Worm (Caenorhabditis elegans) whole organism, mixed stage, embryonic: Measurements from ENCODE around the gene F44F4.10.

ENCODE experiments used
- bed-3 ChIP-seq: fragments of 200-800 bp; sonication (Bioruptor generic); optimal IDR thresholded peaks from 3 replicates; lab custom pipeline; 2018; ENCODE audit warnings: mild to moderate bottlenecking, missing genetic modification characterization, moderate library complexity, missing compliant biosample characterization
- blmp-1 ChIP-seq: fragments of 150-350 bp; optimal IDR thresholded peaks from 2 replicates; lab custom pipeline; 2014; ENCODE audit warnings: missing biosample characterization, missing genetic modification characterization
- ceh-39 ChIP-seq: fragments of 150-350 bp; optimal IDR thresholded peaks from 2 replicates; lab custom pipeline; 2014; ENCODE audit warnings: missing biosample characterization, missing genetic modification characterization
- ceh-43 ChIP-seq: fragments of 200-800 bp; sonication (Bioruptor generic); optimal IDR thresholded peaks from 2 replicates; lab custom pipeline; 2018; ENCODE audit warnings: mild to moderate bottlenecking, missing genetic modification characterization, moderate library complexity, missing compliant biosample characterization
- ceh-83 ChIP-seq: fragments of 200-800 bp; sonication (Bioruptor generic); optimal IDR thresholded peaks from 2 replicates; lab custom pipeline; 2018; ENCODE audit warnings: mild to moderate bottlenecking, missing genetic modification characterization, missing compliant biosample characterization
- ces-1 ChIP-seq: fragments of 150-350 bp; optimal IDR thresholded peaks from 2 replicates; lab custom pipeline; 2014; ENCODE audit warnings: missing biosample characterization, missing genetic modification reagents, missing genetic modification characterization
- drap-1 ChIP-seq: fragments of 200-800 bp; sonication (Bioruptor generic); optimal IDR thresholded peaks from 3 replicates; lab custom pipeline; 2018; ENCODE audit warnings: mild to moderate bottlenecking, missing genetic modification characterization, missing compliant biosample characterization
- elt-3 ChIP-seq: fragments of 150-350 bp; optimal IDR thresholded peaks from 2 replicates; lab custom pipeline; 2014; ENCODE audit warnings: missing biosample characterization, missing genetic modification characterization
- flh-1 ChIP-seq: fragments of 200-800 bp; sonication (Bioruptor generic); optimal IDR thresholded peaks from 2 replicates; lab custom pipeline; 2018; ENCODE audit warnings: mild to moderate bottlenecking, missing genetic modification characterization, moderate library complexity, missing compliant biosample characterization
- ham-2 ChIP-seq: fragments of 200-800 bp; sonication (Bioruptor generic); optimal IDR thresholded peaks from 2 replicates; lab custom pipeline; 2018; ENCODE audit warnings: mild to moderate bottlenecking, missing genetic modification characterization, missing compliant biosample characterization
- hlh-1 ChIP-seq: fragments of 150-350 bp; optimal IDR thresholded peaks from 2 replicates; lab custom pipeline; 2014; ENCODE audit warnings: missing biosample characterization, missing genetic modification reagents, missing genetic modification characterization
- lin-13 ChIP-seq: fragments of 150-350 bp; optimal IDR thresholded peaks from 2 replicates; lab custom pipeline; 2014; ENCODE audit warnings: missing biosample characterization, missing genetic modification characterization
- lsy-2 ChIP-seq: fragments of 150-350 bp; optimal IDR thresholded peaks from 2 replicates; lab custom pipeline; 2014; ENCODE audit warnings: missing biosample characterization, missing genetic modification characterization
- mab-5 ChIP-seq: fragments of 150-350 bp; optimal IDR thresholded peaks from 2 replicates; lab custom pipeline; 2014; ENCODE audit warnings: missing biosample characterization, missing genetic modification characterization
- mep-1 ChIP-seq: fragments of 150-350 bp; optimal IDR thresholded peaks from 2 replicates; lab custom pipeline; 2017; ENCODE audit warnings: missing biosample characterization, missing genetic modification reagents, missing genetic modification characterization, inconsistent platforms
- mls-2 ChIP-seq: sonication (generic microtip); optimal IDR thresholded peaks from 2 replicates; lab custom pipeline; 2016; ENCODE audit warnings: mild to moderate bottlenecking, missing genetic modification characterization, moderate library complexity, missing compliant biosample characterization
- nhr-12 ChIP-seq: fragments of 150-350 bp; optimal IDR thresholded peaks from 2 replicates; lab custom pipeline; 2014; ENCODE audit warnings: missing biosample characterization, missing genetic modification characterization
- nhr-2 ChIP-seq: fragments of 150-350 bp; optimal IDR thresholded peaks from 2 replicates; lab custom pipeline; 2014; ENCODE audit warnings: missing biosample characterization, missing genetic modification characterization
- nhr-237 ChIP-seq: fragments of 150-350 bp; optimal IDR thresholded peaks from 2 replicates; lab custom pipeline; 2014; ENCODE audit warnings: missing biosample characterization, missing genetic modification characterization
- nhr-28 ChIP-seq: fragments of 150-350 bp; optimal IDR thresholded peaks from 2 replicates; lab custom pipeline; 2014; ENCODE audit warnings: missing biosample characterization, missing genetic modification characterization
- nhr-76 ChIP-seq: sonication (generic microtip); optimal IDR thresholded peaks from 2 replicates; lab custom pipeline; 2017; ENCODE audit warnings: missing biosample characterization, missing genetic modification characterization
- pha-4 ChIP-seq: fragments of 150-350 bp; optimal IDR thresholded peaks from 2 replicates; lab custom pipeline; 2018; ENCODE audit warnings: missing biosample characterization, missing genetic modification reagents, missing genetic modification characterization
- sem-2 ChIP-seq: fragments of 200-800 bp; sonication (Bioruptor generic); optimal IDR thresholded peaks from 2 replicates; lab custom pipeline; 2018; ENCODE audit warnings: mild to moderate bottlenecking, missing genetic modification characterization, missing compliant biosample characterization
- snpc-4 ChIP-seq: fragments of 150-350 bp; optimal IDR thresholded peaks from 2 replicates; lab custom pipeline; 2014; ENCODE audit warnings: missing biosample characterization, missing genetic modification characterization
- sptf-1 ChIP-seq: sonication (generic microtip); optimal IDR thresholded peaks from 2 replicates; lab custom pipeline; 2017; ENCODE audit warnings: mild to moderate bottlenecking, missing genetic modification characterization, moderate library complexity, missing compliant biosample characterization
- unc-120 ChIP-seq: sonication (generic microtip); optimal IDR thresholded peaks from 2 replicates; lab custom pipeline; 2017; ENCODE audit warnings: missing genetic modification characterization, missing compliant biosample characterization; ENCODE audit not compliant: poor library complexity, severe bottlenecking
- unc-39 ChIP-seq: fragments of 150-350 bp; optimal IDR thresholded peaks from 2 replicates; lab custom pipeline; 2014; ENCODE audit warnings: missing biosample characterization, missing genetic modification characterization
- unc-62 ChIP-seq: fragments of 150-350 bp; optimal IDR thresholded peaks from 2 replicates; lab custom pipeline; 2014; ENCODE audit warnings: missing biosample characterization, missing genetic modification reagents, missing genetic modification characterization
- ztf-11 ChIP-seq: fragments of 150-350 bp; optimal IDR thresholded peaks from 2 replicates; lab custom pipeline; 2014; ENCODE audit warnings: missing biosample characterization, missing genetic modification characterization

The F44F4.10 gene

DNA sequence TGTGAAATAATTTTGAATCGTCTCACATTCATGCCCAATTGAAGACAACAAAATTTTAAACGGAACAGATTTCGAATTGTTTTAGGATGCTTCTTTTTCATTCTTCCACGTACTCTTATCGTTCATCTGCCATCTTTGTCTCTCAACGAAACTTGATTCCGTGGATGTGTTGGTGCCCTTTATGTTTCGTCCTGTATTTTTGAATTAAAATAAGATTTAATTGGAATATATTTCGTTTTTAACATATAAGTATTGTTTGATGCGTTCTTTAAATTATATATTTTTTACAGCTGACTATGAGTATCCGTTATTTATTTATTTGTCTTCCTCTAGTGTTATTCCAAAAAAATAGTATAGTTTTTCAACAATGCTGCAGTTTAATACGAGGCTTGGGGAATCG lies 15.0 kb downstream of the F44F4.10 start, which contains the start of gene gly-1:
gly-1 (minus strand) TSS at position 101 of the 400 bp plus-strand sequence.
- TF ChIP-seq nhr-237 (tag; lab: Kevin White, UChicago) (no peak), ham-2 (GFP tag; lab: Kevin White, UChicago) (no peak), nhr-28 (tag; lab: Kevin White, UChicago) (no peak), blmp-1 (no peak), drap-1 (no peak), ceh-43 (GFP tag; lab: Kevin White, UChicago) (no peak), snpc-4 (no peak), ceh-83 (GFP tag; lab: Kevin White, UChicago) (no peak)

ce11 chrII:10898998-10899397 lies 18.1 kb downstream of the F44F4.10 start:
- TF ChIP-seq nhr-28 (tag; lab: Kevin White, UChicago) (no peak), unc-120 (tag; lab: Kevin White, UChicago) (no peak), nhr-237 (tag; lab: Kevin White, UChicago) (no peak), nhr-76 (tag; lab: Kevin White, UChicago) (no peak), nhr-2 (tag; lab: Kevin White, UChicago) (no peak)

DNA sequence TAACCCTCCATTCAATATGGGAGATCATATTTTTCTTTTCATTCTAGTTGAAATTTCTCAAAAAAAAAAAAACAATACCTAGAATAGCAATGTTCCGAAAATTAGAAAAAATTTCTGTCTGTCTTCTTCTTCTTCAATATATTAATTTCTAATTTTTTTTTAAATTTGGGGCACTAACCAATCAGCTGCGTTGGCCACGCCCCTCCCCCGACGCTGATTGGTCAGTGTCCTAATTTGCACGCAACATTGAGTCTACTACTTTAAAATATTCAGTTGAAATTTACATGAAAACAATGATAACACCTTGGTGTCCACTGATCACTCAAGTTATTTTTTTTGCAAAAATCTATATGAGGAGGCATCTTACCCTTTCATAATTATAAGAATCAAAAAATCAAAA lies 21.1 kb downstream of the F44F4.10 start:
- TF ChIP-seq ces-1 (GFP tag; lab: Kevin White, UChicago) = no peak
- TF ChIP-seq nhr-237 (tag; lab: Kevin White, UChicago) = no peak
- TF ChIP-seq mls-2 (tag; lab: Kevin White, UChicago) = no peak
- TF ChIP-seq ham-2 (GFP tag; lab: Kevin White, UChicago) = no peak
- TF ChIP-seq lin-13 (tag; lab: Kevin White, UChicago) = no peak
- TF ChIP-seq lsy-2 (tag; lab: Kevin White, UChicago) = no peak
- no peak for TF ChIP-seq unc-120 (tag; lab: Kevin White, UChicago)
- TF ChIP-seq mep-1 = no peak
- TF ChIP-seq ceh-43 (GFP tag; lab: Kevin White, UChicago) = no peak
- TF ChIP-seq mab-5 (tag; lab: Kevin White, UChicago) = no peak
- no peak for TF ChIP-seq nhr-12
- no peak for TF ChIP-seq unc-39
- TF ChIP-seq elt-3 (tag; lab: Kevin White, UChicago) = no peak

DNA sequence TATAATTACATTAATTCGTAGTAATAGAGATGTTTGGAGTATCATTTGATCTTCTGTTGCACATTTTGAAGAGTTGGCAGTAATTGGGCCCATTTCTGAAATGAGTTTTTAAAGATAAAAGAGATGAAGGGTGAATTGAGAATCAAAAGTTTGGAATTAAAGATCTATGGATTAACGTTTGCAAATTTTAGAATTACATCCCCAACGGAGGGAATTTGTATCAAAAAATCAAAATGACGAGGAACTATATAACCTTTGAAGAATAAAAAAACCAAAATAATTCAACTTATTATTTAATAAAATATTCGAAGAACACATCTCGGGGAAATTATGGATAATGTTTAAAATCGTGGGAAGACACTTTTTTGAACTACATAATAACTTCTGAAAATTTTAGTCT lies 22.1 kb downstream of the F44F4.10 start, which contains the start of gene sra-10:
sra-10 (minus strand) TSS at position 101 of the 400 bp plus-strand sequence.
- TF ChIP-seq blmp-1 (no peak), sem-2 (GFP tag; lab: Kevin White, UChicago) (no peak), bed-3 (GFP tag; lab: Kevin White, UChicago) (no peak), ceh-39 (tag; lab: Kevin White, UChicago) (no peak), drap-1 (no peak), ces-1 (GFP tag; lab: Kevin White, UChicago) (no peak), sptf-1 (tag; lab: Kevin White, UChicago) (no peak), unc-62 (GFP tag; lab: Kevin White, UChicago) (no peak), ztf-11 (no peak), lsy-2 (tag; lab: Kevin White, UChicago) (no peak), ceh-43 (GFP tag; lab: Kevin White, UChicago) (no peak), elt-3 (tag; lab: Kevin White, UChicago) (no peak), nhr-237 (tag; lab: Kevin White, UChicago) (no peak), ceh-83 (GFP tag; lab: Kevin White, UChicago) (no peak), nhr-2 (tag; lab: Kevin White, UChicago) (no peak), mls-2 (tag; lab: Kevin White, UChicago) (no peak), mab-5 (tag; lab: Kevin White, UChicago) (no peak), hlh-1 (tag; lab: Kevin White, UChicago) (no peak), nhr-12 (no peak), unc-39 (no peak)

- TF ChIP-seq ceh-43 (GFP tag; lab: Kevin White, UChicago) (no peak), ceh-39 (tag; lab: Kevin White, UChicago) (no peak), hlh-1 (tag; lab: Kevin White, UChicago) (no peak), nhr-2 (tag; lab: Kevin White, UChicago) (no peak), ceh-83 (GFP tag; lab: Kevin White, UChicago) (no peak), flh-1 (no peak)
These were observed 28.1 kb downstream of the F44F4.10 start, which contains the start of gene ptr-8 for ce11 chrII:10888979-10889378. TSS of gene ptr-8 (plus strand) at chrII:10889279.

- TF ChIP-seq lsy-2 (tag; lab: Kevin White, UChicago) (no peak), pha-4 (tag; lab: Kevin White, UChicago) (no peak), mls-2 (tag; lab: Kevin White, UChicago) (no peak), blmp-1 (no peak)
These were observed 30.0 kb downstream of the F44F4.10 start for ce11 chrII:10887097-10887496.
